Fruit fly (Drosophila melanogaster): Measurements from ENCODE around the gene CG7706.
A peak's percentile ranks its signal among the peaks of the same experiment; 100 is the strongest.

CG7706 gene

DNA sequence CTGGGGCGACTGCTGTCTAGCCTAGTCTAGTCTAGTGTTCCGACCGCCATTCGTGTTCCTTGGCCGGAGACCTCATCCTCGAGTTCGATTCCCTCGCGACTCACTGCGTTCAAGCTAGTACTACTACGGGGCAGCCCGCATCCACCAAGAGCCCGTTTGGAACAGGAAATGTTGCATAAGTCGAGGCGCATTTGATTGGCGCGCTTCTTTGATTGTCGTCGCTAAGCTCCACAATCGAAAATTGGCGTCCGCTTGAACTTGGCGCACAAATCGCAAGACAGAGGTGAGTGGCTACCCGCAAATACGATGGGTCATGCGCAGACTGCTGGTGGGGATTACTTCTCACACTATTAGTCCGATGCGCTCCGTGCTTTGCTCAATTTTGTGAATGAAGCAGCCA is 3.4 kb downstream of the CG7706 start:
- TF ChIP-seq Dp (GFP tag; optimal IDR thresholded peaks at IDR 0.05) = peak; percentile 2
- peak; percentile 26 for TF ChIP-seq ewg (GFP tag; optimal IDR thresholded peaks at IDR 0.05)
- TF ChIP-seq CG1647 (GFP tag; optimal IDR thresholded peaks at IDR 0.05) = no peak
- TF ChIP-seq maf-S (GFP tag; optimal IDR thresholded peaks at IDR 0.05) = no peak
- 0 out of 2 replicates have a peak, but pooled peaks have one; percentile 14 for TF ChIP-seq CG31224 (GFP tag; IDR thresholded peaks at IDR 0.05)
- TF ChIP-seq Med (GFP tag) = peak; percentile 73
- TF ChIP-seq CG8478 (optimal IDR thresholded peaks at IDR 0.05) = peak; percentile 12
- 0 out of 4 replicates have a peak, but pooled peaks have one; percentile 38 for TF ChIP-seq chinmo (GFP tag; IDR thresholded peaks at IDR 0.05; ENCODE audit: partially characterized antibody)
- TF ChIP-seq Lim3 (GFP tag; IDR thresholded peaks at IDR 0.05) = no peak
- peak; percentile 51 for TF ChIP-seq E2f2 (GFP tag; IDR thresholded peaks at IDR 0.05)

DNA sequence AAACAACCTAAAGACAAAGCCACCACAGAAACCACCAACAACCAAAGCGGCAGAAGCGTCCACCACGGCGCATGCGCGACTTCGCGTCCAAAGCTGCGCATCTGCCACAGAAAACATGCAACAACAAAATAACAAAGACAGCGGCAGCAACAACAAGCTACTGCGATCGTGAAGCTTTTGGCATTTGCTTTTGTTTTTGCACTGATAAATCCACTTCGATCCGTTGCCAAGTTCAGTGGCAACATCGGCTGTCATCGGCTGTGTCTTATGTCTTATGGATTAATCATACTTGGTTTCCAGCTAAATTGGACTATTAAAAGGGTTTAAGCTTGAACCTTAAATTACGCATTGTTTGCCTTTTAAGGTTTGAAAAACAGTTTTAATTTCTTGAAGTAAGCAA is 15.0 kb downstream of the CG7706 start, which contains the start of gene Muc91C:
Gene Muc91C, minus strand, starts transcription at position 101 of the 400 bp plus-strand sequence.
- TF ChIP-seq Fer1 (GFP tag; optimal IDR thresholded peaks at IDR 0.05) (no peak), Asciz (GFP tag; optimal IDR thresholded peaks at IDR 0.05) (no peak), Awh (GFP tag; IDR thresholded peaks at IDR 0.05) (no peak), gfzf (GFP tag; optimal IDR thresholded peaks at IDR 0.05) (no peak), CG6254 (GFP tag; optimal IDR thresholded peaks at IDR 0.05) (no peak), CG15479 (GFP tag; optimal IDR thresholded peaks at IDR 0.05) (no peak), Abd-B (GFP tag; optimal IDR thresholded peaks at IDR 0.05) (no peak), rib (GFP tag; IDR thresholded peaks at IDR 0.05) (no peak), Myb (GFP tag; optimal IDR thresholded peaks at IDR 0.05) (no peak), CG10321 (GFP tag; IDR thresholded peaks at IDR 0.05) (no peak), CG31224 (GFP tag; IDR thresholded peaks at IDR 0.05) (no peak), vvl (GFP tag; IDR thresholded peaks at IDR 0.05) (no peak), CG17612 (GFP tag; IDR thresholded peaks at IDR 0.05) (no peak), CG18619 (GFP tag; optimal IDR thresholded peaks at IDR 0.05) (no peak), ab (GFP tag; optimal IDR thresholded peaks at IDR 0.05) (no peak), MESR4 (GFP tag; optimal IDR thresholded peaks at IDR 0.05) (no peak), MBD-R2 (GFP tag; IDR thresholded peaks at IDR 0.05) (no peak), CG11695 (GFP tag; IDR thresholded peaks at IDR 0.05) (no peak)

DNA sequence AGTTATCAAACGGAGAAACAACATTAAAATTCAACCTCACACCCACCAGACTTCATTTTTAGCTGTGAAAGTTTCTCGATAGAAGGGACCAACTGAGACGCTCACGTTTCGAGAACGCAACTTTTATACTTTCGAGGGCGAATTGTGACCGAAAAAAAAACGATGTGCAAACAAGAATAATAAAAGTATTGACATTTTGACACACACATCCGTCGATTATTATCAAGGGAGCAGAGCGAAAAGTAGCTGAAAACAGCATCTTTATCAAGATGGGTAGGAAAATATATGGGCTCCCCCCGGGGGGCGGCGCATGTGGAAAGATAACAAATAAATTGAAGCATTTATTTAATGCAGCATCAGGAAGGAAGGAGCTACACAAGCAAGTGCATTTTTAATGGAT is 16.0 kb downstream of the CG7706 start, which contains the start of gene CG14300:
Gene CG14300, minus strand, starts transcription at position 101 of the 400 bp plus-strand sequence.
- TF ChIP-seq CG1603 (tag; optimal IDR thresholded peaks at IDR 0.05) (no peak), CG3281 (GFP tag; optimal IDR thresholded peaks at IDR 0.05) (no peak), vfl (GFP tag; optimal IDR thresholded peaks at IDR 0.05) (no peak), peb (GFP tag; IDR thresholded peaks at IDR 0.05) (no peak), gfzf (GFP tag; optimal IDR thresholded peaks at IDR 0.05) (no peak), maf-S (GFP tag; optimal IDR thresholded peaks at IDR 0.05) (no peak), CG14710 (tag; optimal IDR thresholded peaks at IDR 0.05) (no peak), CG3407 (GFP tag; optimal IDR thresholded peaks at IDR 0.05) (no peak), Antp (GFP tag; optimal IDR thresholded peaks at IDR 0.05) (no peak), CG4617 (GFP tag; optimal IDR thresholded peaks at IDR 0.05; ENCODE audit: borderline replicate concordance) (no peak), CG17385 (GFP tag; optimal IDR thresholded peaks at IDR 0.05) (no peak), CG10267 (tag; optimal IDR thresholded peaks at IDR 0.05) (no peak), ara (GFP tag; IDR thresholded peaks at IDR 0.05) (no peak), bbx (GFP tag; IDR thresholded peaks at IDR 0.05; ENCODE audit: partially characterized antibody) (no peak), CG11093 (GFP tag; IDR thresholded peaks at IDR 0.05) (no peak)
